Worm (Caenorhabditis elegans): ENCODE results near the gene ZC196.9.

ZC196.9 gene

DNA sequence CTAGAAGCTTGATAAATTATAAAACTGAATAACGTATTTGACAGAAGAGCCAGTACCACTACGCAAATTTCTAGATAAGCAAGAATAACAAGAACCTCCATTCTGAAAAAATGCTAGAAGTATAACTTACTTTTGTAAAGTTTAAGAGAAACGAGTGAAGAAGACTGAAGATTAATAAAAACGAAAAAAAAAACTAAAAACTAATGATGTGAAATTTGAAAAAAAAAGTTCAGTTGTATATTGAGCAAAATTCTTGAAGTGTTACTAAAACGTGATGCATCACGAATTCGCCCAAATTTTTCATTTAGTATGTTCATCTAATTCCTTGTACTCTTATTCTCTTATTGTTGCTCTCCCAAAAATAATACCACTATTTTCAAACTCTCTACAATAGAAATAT is 49.8 kb downstream of the ZC196.9 start, which contains the start of gene ZC190.6:
ZC190.6 (minus strand) TSS at position 101 of the 400 bp plus-strand sequence.
- TF ChIP-seq scrt-1 (GFP tag; IDR thresholded peaks at IDR 0.05) = no peak
- TF ChIP-seq ets-7 (tag; optimal IDR thresholded peaks at IDR 0.05) = no peak
- no peak for TF ChIP-seq ceh-13 (GFP tag; optimal IDR thresholded peaks at IDR 0.05)
- TF ChIP-seq tbx-11 (GFP tag; IDR thresholded peaks at IDR 0.05) = no peak
- TF ChIP-seq pes-1 (GFP tag; IDR thresholded peaks at IDR 0.05) = no peak
- no peak for TF ChIP-seq B0310.2 (tag; optimal IDR thresholded peaks at IDR 0.05)
- TF ChIP-seq ceh-36 (tag; optimal IDR thresholded peaks at IDR 0.05) = no peak
- no peak for TF ChIP-seq sea-1 (GFP tag; conservative IDR thresholded peaks at IDR 0.05)
- no peak for TF ChIP-seq flt-1 (GFP tag; IDR thresholded peaks at IDR 0.05)
- TF ChIP-seq tbx-37 (GFP tag; conservative IDR thresholded peaks at IDR 0.05) = no peak
- no peak for TF ChIP-seq hnd-1 (tag; optimal IDR thresholded peaks at IDR 0.05)
- TF ChIP-seq ama-1 (optimal IDR thresholded peaks at IDR 0.05) = no peak
- TF ChIP-seq hmbx-1 (tag; optimal IDR thresholded peaks at IDR 0.05) = no peak
- TF ChIP-seq hmg-4 (GFP tag; optimal IDR thresholded peaks at IDR 0.05) = no peak

DNA sequence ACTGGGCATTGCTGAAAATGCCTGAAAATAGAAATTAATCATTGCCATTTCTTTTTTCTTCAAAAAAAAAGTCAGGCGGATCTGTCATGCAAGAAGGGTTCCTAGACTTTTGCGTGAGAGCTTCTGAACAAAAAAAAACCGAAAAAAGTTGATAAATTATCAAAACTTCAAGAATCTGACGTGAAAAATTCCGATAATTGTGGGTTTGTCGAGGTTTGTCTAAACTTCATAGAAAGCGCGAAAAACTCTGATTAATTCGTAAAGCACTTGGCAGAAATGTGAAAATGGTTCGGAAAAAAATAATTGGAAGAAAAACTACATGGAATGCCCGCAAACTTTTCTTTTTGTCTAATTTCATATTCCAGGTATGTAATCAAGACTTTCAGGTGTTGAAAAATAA is 53.5 kb downstream of the ZC196.9 start, which contains the start of gene ZC190.5:
ZC190.5 (minus strand) TSS at position 101 of the 400 bp plus-strand sequence.
- TF ChIP-seq pes-1 (GFP tag; IDR thresholded peaks at IDR 0.05) (no peak), ceh-36 (tag; optimal IDR thresholded peaks at IDR 0.05) (no peak), F13C5.2 (tag; optimal IDR thresholded peaks at IDR 0.05) (no peak), tbx-37 (GFP tag; conservative IDR thresholded peaks at IDR 0.05) (no peak), tbx-11 (GFP tag; IDR thresholded peaks at IDR 0.05) (no peak), hnd-1 (tag; optimal IDR thresholded peaks at IDR 0.05) (no peak), aly-1 (tag; optimal IDR thresholded peaks at IDR 0.05) (no peak), hmbx-1 (tag; optimal IDR thresholded peaks at IDR 0.05) (no peak), flt-1 (GFP tag; IDR thresholded peaks at IDR 0.05) (no peak), ets-7 (tag; optimal IDR thresholded peaks at IDR 0.05) (no peak), hmg-4 (GFP tag; optimal IDR thresholded peaks at IDR 0.05) (no peak), B0310.2 (tag; optimal IDR thresholded peaks at IDR 0.05) (no peak)

Measured in whole organism, early embryonic.